Fruit fly (Drosophila melanogaster): ENCODE data around the gene CG43255.

DNA sequence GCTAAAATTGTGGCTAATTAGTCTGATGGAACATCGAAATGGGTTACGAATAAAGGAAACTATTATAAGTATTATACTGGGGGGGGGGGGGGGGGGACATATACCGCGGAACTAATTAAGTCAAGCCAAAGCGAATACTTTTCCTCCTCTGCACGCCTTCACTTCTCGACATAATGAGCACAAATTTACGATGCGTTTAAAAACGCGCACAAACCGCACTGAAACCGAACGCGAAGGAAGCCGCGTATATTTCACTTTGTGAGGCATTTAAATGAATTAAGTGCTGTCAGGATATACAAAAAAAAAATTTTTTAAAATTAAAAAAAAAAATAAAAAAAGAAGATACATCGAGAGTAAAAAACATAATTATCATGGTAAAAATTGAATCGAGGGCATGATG, 34.5 kb downstream of the CG43255 start:
- TF ChIP-seq Hr96 (GFP tag; optimal IDR thresholded peaks at IDR 0.05): no peak
- TF ChIP-seq pad (GFP tag; optimal IDR thresholded peaks at IDR 0.05): no peak
- TF ChIP-seq CG11617 (GFP tag; optimal IDR thresholded peaks at IDR 0.05): no peak
- no peak for TF ChIP-seq Crg-1 (GFP tag; optimal IDR thresholded peaks at IDR 0.05)
- no peak for TF ChIP-seq CG7045 (GFP tag; optimal IDR thresholded peaks at IDR 0.05)
- TF ChIP-seq CG33017 (tag; optimal IDR thresholded peaks at IDR 0.05): no peak
- TF ChIP-seq CG12768 (GFP tag; optimal IDR thresholded peaks at IDR 0.05): no peak
- no peak for TF ChIP-seq CG7101 (tag; optimal IDR thresholded peaks at IDR 0.05)
- TF ChIP-seq Clk (GFP tag; optimal IDR thresholded peaks at IDR 0.05): no peak
- TF ChIP-seq bab1 (GFP tag; optimal IDR thresholded peaks at IDR 0.05): no peak
